Fruit fly (Drosophila melanogaster) whole organism, embryonic: ENCODE measurements around the gene Gdh.

Experiments
- Atf-2 ChIP-seq: fragments of 200-800 bp; sonication (Bioruptor generic); optimal IDR thresholded peaks from 2 replicates; lab custom pipeline; 2016; ENCODE audit warnings: missing biosample characterization, missing genetic modification characterization
- Bgb ChIP-seq: fragments of 200-800 bp; sonication (Bioruptor generic); IDR thresholded peaks from 2 replicates; pipeline ENCODE4 v1.3.6; 2022; ENCODE audit warnings: missing biosample characterization, missing genetic modification characterization; ENCODE audit not compliant: partially characterized antibody
- CG10565 ChIP-seq: fragments of 200-800 bp; sonication (Bioruptor generic); optimal IDR thresholded peaks from 3 replicates; lab custom pipeline; 2016; ENCODE audit warnings: missing biosample characterization, mild to moderate bottlenecking, missing genetic modification characterization
- CG12155 ChIP-seq: fragments of 200-800 bp; sonication (Bioruptor generic); optimal IDR thresholded peaks from 3 replicates; lab custom pipeline; 2016; ENCODE audit warnings: missing biosample characterization, missing genetic modification characterization
- CG13123 ChIP-seq: fragments of 200-800 bp; sonication (Bioruptor generic); optimal IDR thresholded peaks from 2 replicates; lab custom pipeline; 2016; ENCODE audit warnings: missing biosample characterization, missing genetic modification characterization
- CG14014 ChIP-seq: fragments of 200-800 bp; sonication (Bioruptor generic); IDR thresholded peaks from 2 replicates; pipeline ENCODE4 v1.3.6; 2022; ENCODE audit warnings: missing biosample characterization, missing genetic modification characterization
- CG14441 ChIP-seq: fragments of 200-800 bp; sonication (Bioruptor generic); IDR thresholded peaks from 2 replicates; pipeline ENCODE4 v1.3.6; 2022; ENCODE audit warnings: missing biosample characterization, missing genetic modification characterization
- CG17385 ChIP-seq: fragments of 200-800 bp; sonication (Bioruptor generic); optimal IDR thresholded peaks from 3 replicates; lab custom pipeline; 2018; ENCODE audit warnings: missing biosample characterization, mild to moderate bottlenecking, missing genetic modification characterization
- CG2202 ChIP-seq: fragments of 200-800 bp; sonication (Bioruptor generic); optimal IDR thresholded peaks from 2 replicates; lab custom pipeline; 2018; ENCODE audit warnings: missing biosample characterization, mild to moderate bottlenecking, missing genetic modification characterization
- CG34224 ChIP-seq: fragments of 200-800 bp; sonication (Bioruptor generic); IDR thresholded peaks from 3 replicates; pipeline ENCODE4 v1.3.6; 2022; ENCODE audit warnings: missing biosample characterization, missing genetic modification characterization; ENCODE audit not compliant: partially characterized antibody
- CG4328 ChIP-seq: fragments of 200-800 bp; sonication (Bioruptor generic); optimal IDR thresholded peaks from 3 replicates; lab custom pipeline; 2017; ENCODE audit warnings: missing biosample characterization, missing genetic modification reagents, missing genetic modification characterization
- CG4404 ChIP-seq: fragments of 200-800 bp; sonication (Bioruptor generic); IDR thresholded peaks from 2 replicates; pipeline ENCODE4 v1.3.6; 2022; ENCODE audit warnings: missing biosample characterization, missing genetic modification characterization
- CG4820 ChIP-seq: fragments of 200-800 bp; sonication (Bioruptor generic); optimal IDR thresholded peaks from 3 replicates; lab custom pipeline; 2016; ENCODE audit warnings: missing biosample characterization, missing genetic modification characterization
- CG6683 ChIP-seq: fragments of 200-800 bp; sonication (Bioruptor generic); optimal IDR thresholded peaks from 2 replicates; lab custom pipeline; 2017; ENCODE audit warnings: missing biosample characterization, mild to moderate bottlenecking, missing genetic modification characterization, missing genetic modification reagents
- CG6765 ChIP-seq: fragments of 200-800 bp; sonication (Bioruptor generic); optimal IDR thresholded peaks from 3 replicates; lab custom pipeline; 2017; ENCODE audit warnings: missing biosample characterization, mild to moderate bottlenecking, missing genetic modification characterization
- CG8290 ChIP-seq, 3 experiments: fragments of 200-800 bp; sonication (Bioruptor generic); optimal IDR thresholded peaks; 2 replicates each; lab custom pipeline; 2016 to 2019; ENCODE audit warnings: missing biosample characterization in 3 of 3, missing genetic modification characterization in 3 of 3, mild to moderate bottlenecking in 2 of 3, moderate library complexity in 1 of 3
- CG8765 ChIP-seq: fragments of 200-800 bp; sonication (Bioruptor generic); IDR thresholded peaks from 2 replicates; pipeline ENCODE4 v1.3.6; 2022; ENCODE audit warnings: missing biosample characterization, missing genetic modification characterization
- CHES-1-like ChIP-seq: fragments of 200-800 bp; sonication (Bioruptor generic); optimal IDR thresholded peaks from 2 replicates; lab custom pipeline; 2016; ENCODE audit warnings: missing biosample characterization, missing genetic modification characterization
- Dbx ChIP-seq: fragments of 200-800 bp; sonication (Bioruptor generic); IDR thresholded peaks from 3 replicates; pipeline ENCODE4 v1.3.6; 2022; ENCODE audit warnings: missing biosample characterization, missing genetic modification characterization
- Doc2 ChIP-seq: fragments of 200-800 bp; sonication (Bioruptor generic); IDR thresholded peaks from 2 replicates; pipeline ENCODE4 v1.3.6; 2022; ENCODE audit warnings: missing biosample characterization, missing genetic modification characterization
- E2f1 ChIP-seq: fragments of 200-800 bp; sonication (Bioruptor generic); IDR thresholded peaks from 2 replicates; pipeline ENCODE4 v1.3.6; 2022; ENCODE audit warnings: missing biosample characterization, missing genetic modification characterization
- E2f2 ChIP-seq: fragments of 200-800 bp; sonication (Bioruptor generic); IDR thresholded peaks from 2 replicates; pipeline ENCODE4 v1.3.6; 2022; ENCODE audit warnings: missing biosample characterization, missing genetic modification characterization
- Fer2 ChIP-seq: fragments of 200-800 bp; sonication (Bioruptor generic); optimal IDR thresholded peaks from 2 replicates; lab custom pipeline; 2018; ENCODE audit warnings: missing biosample characterization, mild to moderate bottlenecking, missing genetic modification characterization, moderate library complexity
- H15 ChIP-seq: fragments of 200-800 bp; sonication (Bioruptor generic); IDR thresholded peaks from 3 replicates; pipeline ENCODE4 v1.3.6; 2022; ENCODE audit warnings: missing biosample characterization, missing genetic modification characterization
- HmgD ChIP-seq: fragments of 200-800 bp; sonication (Bioruptor generic); optimal IDR thresholded peaks from 3 replicates; lab custom pipeline; 2016; ENCODE audit warnings: missing biosample characterization, missing genetic modification characterization
- Hr51 ChIP-seq, 2 experiments: fragments of 200-800 bp; sonication (Bioruptor generic); optimal IDR thresholded peaks; 2 replicates in 1 of 2; 3 replicates in 1 of 2; lab custom pipeline; 2016 to 2018; ENCODE audit warnings: missing biosample characterization in 2 of 2, missing genetic modification characterization in 2 of 2, mild to moderate bottlenecking in 1 of 2, moderate library complexity in 1 of 2
- NK7.1 ChIP-seq: fragments of 200-800 bp; sonication (Bioruptor generic); optimal IDR thresholded peaks from 3 replicates; lab custom pipeline; 2016; ENCODE audit warnings: missing biosample characterization, missing genetic modification characterization
- Rx ChIP-seq: fragments of 200-800 bp; sonication (Bioruptor generic); IDR thresholded peaks from 2 replicates; pipeline ENCODE4 v1.3.6; 2022; ENCODE audit warnings: missing biosample characterization, missing genetic modification characterization
- Tbp ChIP-seq: fragments of >200 bp; optimal IDR thresholded peaks from 2 replicates; lab custom pipeline; 2018; ENCODE audit warnings: missing biosample characterization, missing genetic modification characterization
- aop ChIP-seq: fragments of 200-800 bp; sonication (Bioruptor generic); IDR thresholded peaks from 2 replicates; pipeline ENCODE4 v1.3.6; 2022; ENCODE audit warnings: missing biosample characterization, missing genetic modification characterization
- ara ChIP-seq: fragments of 200-800 bp; sonication (Bioruptor generic); IDR thresholded peaks from 2 replicates; pipeline ENCODE4 v1.3.6; 2022; ENCODE audit warnings: missing biosample characterization, missing genetic modification characterization
- az2 ChIP-seq: fragments of 200-800 bp; sonication (Bioruptor generic); optimal IDR thresholded peaks from 3 replicates; lab custom pipeline; 2016; ENCODE audit warnings: missing biosample characterization, missing genetic modification characterization
- bcd ChIP-seq: fragments of 200-800 bp; sonication (Bioruptor generic); optimal IDR thresholded peaks from 2 replicates; lab custom pipeline; 2017; ENCODE audit warnings: missing biosample characterization, mild to moderate bottlenecking, missing genetic modification characterization
- crc ChIP-seq: fragments of 200-800 bp; sonication (Bioruptor generic); optimal IDR thresholded peaks from 2 replicates; lab custom pipeline; 2016; ENCODE audit warnings: missing biosample characterization, missing genetic modification characterization
- danr ChIP-seq: fragments of 200-800 bp; sonication (Bioruptor generic); IDR thresholded peaks from 2 replicates; pipeline ENCODE4 v1.3.6; 2022; ENCODE audit warnings: missing biosample characterization, missing genetic modification characterization
- dmrt99B ChIP-seq: fragments of 200-800 bp; sonication (Bioruptor generic); optimal IDR thresholded peaks from 2 replicates; lab custom pipeline; 2018; ENCODE audit warnings: missing biosample characterization, mild to moderate bottlenecking, missing genetic modification characterization, moderate library complexity
- ems ChIP-seq: fragments of 200-800 bp; sonication (Bioruptor generic); optimal IDR thresholded peaks from 3 replicates; lab custom pipeline; 2016; ENCODE audit warnings: missing biosample characterization, missing genetic modification characterization
- gcm2 ChIP-seq: fragments of 200-800 bp; sonication (Bioruptor generic); optimal IDR thresholded peaks from 2 replicates; lab custom pipeline; 2016; ENCODE audit warnings: missing biosample characterization, missing genetic modification characterization
- hth ChIP-seq: fragments of >200 bp; optimal IDR thresholded peaks from 2 replicates; lab custom pipeline; 2017; ENCODE audit warnings: inconsistent platforms
- jigr1 ChIP-seq: fragments of 200-800 bp; sonication (Bioruptor generic); IDR thresholded peaks from 3 replicates; pipeline ENCODE4 v1.3.6; 2022; ENCODE audit warnings: missing biosample characterization, missing genetic modification characterization
- jumu ChIP-seq: fragments of 200-800 bp; sonication (Bioruptor generic); optimal IDR thresholded peaks from 3 replicates; lab custom pipeline; 2016; ENCODE audit warnings: missing biosample characterization, missing genetic modification characterization
- kah ChIP-seq: fragments of 200-800 bp; sonication (Bioruptor generic); optimal IDR thresholded peaks from 2 replicates; lab custom pipeline; 2018; ENCODE audit warnings: missing biosample characterization, mild to moderate bottlenecking, missing genetic modification characterization
- knrl ChIP-seq: fragments of 200-800 bp; sonication (Bioruptor generic); IDR thresholded peaks from 3 replicates; pipeline ENCODE4 v1.3.6; 2022; ENCODE audit warnings: missing biosample characterization, missing genetic modification characterization; ENCODE audit not compliant: partially characterized antibody
- nom ChIP-seq: fragments of 200-800 bp; sonication (Bioruptor generic); optimal IDR thresholded peaks from 2 replicates; lab custom pipeline; 2017; ENCODE audit warnings: missing biosample characterization, missing genetic modification characterization, mild to moderate bottlenecking, moderate library complexity, missing genetic modification reagents
- pan ChIP-seq, 4 experiments: fragments of >200 bp in 3 of 4; fragments of 200-800 bp in 1 of 4; sonication (Bioruptor generic) in 1 of 4; optimal IDR thresholded peaks in 3 of 4; IDR thresholded peaks in 1 of 4; 2 replicates each; pipeline versions ENCODE4 v1.3.6 to Lab custom; 2017 to 2022; ENCODE audit warnings: missing biosample characterization in 2 of 4, missing genetic modification characterization in 2 of 4, mixed read lengths in 1 of 4
- peb ChIP-seq: fragments of 200-800 bp; sonication (Bioruptor generic); IDR thresholded peaks from 2 replicates; pipeline ENCODE4 v1.3.6; 2022; ENCODE audit warnings: missing biosample characterization, missing genetic modification characterization
- seq ChIP-seq: fragments of 200-800 bp; sonication (Bioruptor generic); IDR thresholded peaks from 2 replicates; pipeline ENCODE4 v1.3.6; 2022; ENCODE audit warnings: missing biosample characterization, missing genetic modification characterization
- tin ChIP-seq: fragments of 200-800 bp; sonication (Bioruptor generic); optimal IDR thresholded peaks from 3 replicates; lab custom pipeline; 2016; ENCODE audit warnings: missing biosample characterization, missing genetic modification characterization
- trem ChIP-seq: fragments of 200-800 bp; optimal IDR thresholded peaks from 3 replicates; lab custom pipeline; 2019; ENCODE audit warnings: missing biosample characterization, mild to moderate bottlenecking, missing genetic modification characterization, moderate library complexity
- ttk ChIP-seq: fragments of 200-800 bp; sonication (Bioruptor generic); IDR thresholded peaks from 2 replicates; pipeline ENCODE4 v2.1.2; 2022; ENCODE audit warnings: missing biosample characterization, missing genetic modification characterization
- zfh1 ChIP-seq: fragments of 200-800 bp; sonication (Bioruptor generic); IDR thresholded peaks from 3 replicates; pipeline ENCODE4 v1.3.6; 2022; ENCODE audit warnings: missing biosample characterization, missing genetic modification characterization

Gdh gene

dm6 chr3R:23909347-23909862, 33.5 kb downstream of the Gdh start (continued):
- TF ChIP-seq CG6765 (GFP tag; lab: Kevin White, UChicago) (peak; percentile 1), Tbp (GFP tag; lab: Kevin White, UChicago) (no peak), kah (GFP tag; lab: Kevin White, UChicago) (peak; percentile 52), E2f1 (GFP tag; lab: Robert Waterston, UW) (no peak), dmrt99B (tag; lab: Kevin White, UChicago) (peak; percentile 56), CG4820 (GFP tag; lab: Kevin White, UChicago) (peak; percentile 25), CG12155 (GFP tag; lab: Kevin White, UChicago) (no peak), trem (tag; lab: Kevin White, UChicago) (no peak), aop (no peak), jigr1 (GFP tag; lab: Robert Waterston, UW) (no peak), CG8765 (no peak), gcm2 (GFP tag; lab: Kevin White, UChicago) (no peak), ttk (GFP tag; lab: Robert Waterston, UW) (no peak), Doc2 (GFP tag; lab: Robert Waterston, UW) (no peak), CG6683 (GFP tag; lab: Kevin White, UChicago) (no peak), ems (GFP tag; lab: Kevin White, UChicago) (no peak), CG2202 (no peak), CG14014 (GFP tag; lab: Robert Waterston, UW) (peak; percentile 25; the same call in 1 of the 2 replicates), nom (GFP tag; lab: Kevin White, UChicago) (peak; percentile 31), knrl (GFP tag; lab: Robert Waterston, UW) (no peak), peb (no peak), CG14441 (GFP tag; lab: Robert Waterston, UW) (peak; percentile 9; the same call in 1 of the 2 replicates), CHES-1-like (GFP tag; lab: Kevin White, UChicago) (peak; percentile 9), bcd (GFP tag; lab: Kevin White, UChicago) (no peak), CG4404 (GFP tag; lab: Robert Waterston, UW) (no peak), jumu (no peak), H15 (GFP tag; lab: Robert Waterston, UW) (no peak), Rx (GFP tag; lab: Robert Waterston, UW) (no peak), ara (GFP tag; lab: Robert Waterston, UW) (peak; percentile 11; the same call in 1 of the 2 replicates), CG4328 (GFP tag; lab: Kevin White, UChicago) (peak; percentile 14), Fer2 (tag; lab: Kevin White, UChicago) (no peak), CG10565 (GFP tag; lab: Kevin White, UChicago) (no peak), CG13123 (no peak), Atf-2 (GFP tag; lab: Kevin White, UChicago) (no peak), HmgD (GFP tag; lab: Kevin White, UChicago) (no peak), NK7.1 (no peak), Hr51 (GFP tag; optimal IDR thresholded peaks at IDR 0.05; lab: Kevin White, UChicago) (peak in 1 of 2 experiments; percentile 60), CG8290 (GFP tag; optimal IDR thresholded peaks at IDR 0.05; lab: Kevin White, UChicago) (no peak), CG8290 (tag; optimal IDR thresholded peaks at IDR 0.05; lab: Kevin White, UChicago) (peak in 1 of 2 experiments; percentile 52), az2 (GFP tag; lab: Kevin White, UChicago) (peak; percentile 11), seq (GFP tag; lab: Robert Waterston, UW) (peak; percentile 78), CG17385 (peak; percentile 39), Dbx (no peak), tin (GFP tag; lab: Kevin White, UChicago) (peak; percentile 1), zfh1 (GFP tag; lab: Robert Waterston, UW) (no peak), pan (optimal IDR thresholded peaks at IDR 0.05; lab: Kevin White, UChicago) (no peak), pan (GFP tag; optimal IDR thresholded peaks at IDR 0.05 in 1 of 2, IDR thresholded peaks at IDR 0.05 in 1 of 2) (no peak), hth (lab: Kevin White, UChicago) (no peak), danr (GFP tag; lab: Robert Waterston, UW) (no peak), CG34224 (GFP tag; lab: Robert Waterston, UW) (no peak), crc (GFP tag; lab: Kevin White, UChicago) (no peak), E2f2 (GFP tag; lab: Robert Waterston, UW) (peak; percentile 21; the same call in 1 of the 2 replicates), Bgb (GFP tag; lab: Robert Waterston, UW) (no peak)
